Worm (Caenorhabditis elegans): Measurements from ENCODE around the gene C44B11.4.

Gene C44B11.4

DNA sequence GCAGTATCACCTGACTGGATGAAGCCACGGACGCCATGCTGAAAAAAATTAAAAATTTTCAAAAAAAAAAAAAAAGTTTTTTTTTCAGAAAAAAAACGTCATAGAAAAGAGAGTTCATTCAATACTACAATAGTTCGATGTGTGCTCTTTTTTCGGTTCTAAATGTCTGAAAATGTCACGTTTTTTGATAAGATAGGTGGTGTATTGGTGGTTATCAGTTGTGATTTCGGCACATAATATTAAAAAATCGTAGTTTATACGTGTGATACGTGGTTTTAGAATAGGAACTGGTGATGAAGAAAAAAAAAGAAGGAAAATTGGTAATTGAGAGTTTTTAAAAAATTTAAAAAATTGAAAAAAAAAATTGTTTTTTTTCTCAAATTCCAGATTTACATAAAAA, 26.6 kb downstream of the C44B11.4 start (continued):
- TF ChIP-seq ceh-32 (tag; optimal IDR thresholded peaks at IDR 0.05; ENCODE audit: poor library complexity) (no peak), nhr-111 (GFP tag; optimal IDR thresholded peaks at IDR 0.05) (no peak), nhr-48 (tag; optimal IDR thresholded peaks at IDR 0.05) (peak; percentile 20), dve-1 (tag; optimal IDR thresholded peaks at IDR 0.05; ENCODE audit: insufficient read depth) (peak; percentile 80), dmd-9 (GFP tag; IDR thresholded peaks at IDR 0.05) (no peak), nhr-10 (tag; optimal IDR thresholded peaks at IDR 0.05) (no peak), sdz-12 (GFP tag; optimal IDR thresholded peaks at IDR 0.05) (no peak), ceh-62 (tag; optimal IDR thresholded peaks at IDR 0.05) (no peak), zip-2 (tag; optimal IDR thresholded peaks at IDR 0.05) (no peak), daf-8 (GFP tag; IDR thresholded peaks at IDR 0.05) (no peak), rbr-2 (tag; optimal IDR thresholded peaks at IDR 0.05) (no peak), mdl-1 (tag; optimal IDR thresholded peaks at IDR 0.05) (peak in 1 of 2 experiments; percentile 56)

- TF ChIP-seq dmd-6 (GFP tag; IDR thresholded peaks at IDR 0.05), result no peak
- TF ChIP-seq unc-130 (GFP tag; optimal IDR thresholded peaks at IDR 0.05), result no peak
- TF ChIP-seq ceh-44 (GFP tag; IDR thresholded peaks at IDR 0.05), result no peak
- TF ChIP-seq ceh-28 (tag; optimal IDR thresholded peaks at IDR 0.05), result peak; percentile 27
Measured at ce11 chrIII:3112616-3113015, 30.9 kb downstream of the C44B11.4 start.

- TF ChIP-seq lin-15B (tag; optimal IDR thresholded peaks at IDR 0.05), result no peak
- TF ChIP-seq hmg-1.1 (GFP tag; IDR thresholded peaks at IDR 0.05), result peak; percentile 37; the same call in 1 of the 2 replicates
- TF ChIP-seq nhr-28 (tag; optimal IDR thresholded peaks at IDR 0.05), result no peak
- TF ChIP-seq hlh-30 (tag; optimal IDR thresholded peaks at IDR 0.05; ENCODE audit: insufficient read depth), result no peak
- TF ChIP-seq daf-19 (GFP tag; conservative IDR thresholded peaks at IDR 0.05), result no peak
- 0 out of 2 replicates have a peak, but pooled peaks have one; percentile 68 for TF ChIP-seq Y75B8A.6 (GFP tag; IDR thresholded peaks at IDR 0.05)
- TF ChIP-seq tag-97 (GFP tag; IDR thresholded peaks at IDR 0.05), result no peak
- no peak for TF ChIP-seq daf-16 (GFP tag; optimal IDR thresholded peaks at IDR 0.05)
- peak; percentile 25 for TF ChIP-seq daf-16 (tag; optimal IDR thresholded peaks at IDR 0.05)
- TF ChIP-seq sdz-12 (GFP tag; optimal IDR thresholded peaks at IDR 0.05), result no peak
- TF ChIP-seq F10B5.3 (tag; optimal IDR thresholded peaks at IDR 0.05), result peak; percentile 15
- no peak for TF ChIP-seq tra-1 (GFP tag; IDR thresholded peaks at IDR 0.05)
- peak; percentile 31 for TF ChIP-seq dve-1 (tag; optimal IDR thresholded peaks at IDR 0.05; ENCODE audit: insufficient read depth)
- peak; percentile 75; the same call in 1 of the 2 replicates for TF ChIP-seq lim-7 (GFP tag; IDR thresholded peaks at IDR 0.05)
- TF ChIP-seq mep-1 (tag; optimal IDR thresholded peaks at IDR 0.05), result no peak
- no peak for TF ChIP-seq R02D3.7 (tag; optimal IDR thresholded peaks at IDR 0.05)
- TF ChIP-seq ZK546.5 (tag; optimal IDR thresholded peaks at IDR 0.05), result no peak
- no peak for TF ChIP-seq madf-9 (GFP tag; conservative IDR thresholded peaks at IDR 0.05)
- no peak for TF ChIP-seq F49E8.2 (tag; optimal IDR thresholded peaks at IDR 0.05; ENCODE audit: borderline replicate concordance)
- peak; percentile 46; the same call in 1 of the 2 replicates for TF ChIP-seq T26A8.4 (GFP tag; IDR thresholded peaks at IDR 0.05)
- TF ChIP-seq F44E2.7 (GFP tag; IDR thresholded peaks at IDR 0.05), result no peak
- no peak for TF ChIP-seq mxl-3 (GFP tag; optimal IDR thresholded peaks at IDR 0.05)
- TF ChIP-seq ZK337.2 (GFP tag; IDR thresholded peaks at IDR 0.05), result no peak
- TF ChIP-seq nhr-10 (tag; optimal IDR thresholded peaks at IDR 0.05), result no peak
- TF ChIP-seq arid-1 (GFP tag; conservative IDR thresholded peaks at IDR 0.05), result 0 out of 2 replicates have a peak, but pooled peaks have one; percentile 27
- 0 out of 2 replicates have a peak, but pooled peaks have one; percentile 49 for TF ChIP-seq F26F4.8 (GFP tag; conservative IDR thresholded peaks at IDR 0.05)
- TF ChIP-seq nhr-42 (GFP tag; IDR thresholded peaks at IDR 0.05), result 0 out of 2 replicates have a peak, but pooled peaks have one; percentile 17
- TF ChIP-seq nhr-237 (tag; optimal IDR thresholded peaks at IDR 0.05), result no peak
- TF ChIP-seq ceh-62 (tag; optimal IDR thresholded peaks at IDR 0.05), result no peak
- TF ChIP-seq lir-3 (tag; optimal IDR thresholded peaks at IDR 0.05), result no peak
- TF ChIP-seq vab-7 (GFP tag; IDR thresholded peaks at IDR 0.05), result peak; percentile 66; the same call in 1 of the 2 replicates
- TF ChIP-seq nhr-11 (tag; optimal IDR thresholded peaks at IDR 0.05), result no peak
- TF ChIP-seq madf-5 (GFP tag; IDR thresholded peaks at IDR 0.05), result 0 out of 4 replicates have a peak, but pooled peaks of 1 of the 2 experiments have one; percentile 7
- TF ChIP-seq zfp-2 (tag; optimal IDR thresholded peaks at IDR 0.05), result no peak
- no peak for TF ChIP-seq unc-130 (GFP tag; optimal IDR thresholded peaks at IDR 0.05)
- peak; percentile 30 for TF ChIP-seq mes-2 (tag; optimal IDR thresholded peaks at IDR 0.05; ENCODE audit: poor library complexity, severe bottlenecking)
- no peak for TF ChIP-seq unc-39 (tag; optimal IDR thresholded peaks at IDR 0.05)
Measured at ce11 chrIII:3112001-3112400, 31.6 kb downstream of the C44B11.4 start.

All from whole organism, L4 larva.